Fruit fly (Drosophila melanogaster) whole organism, embryonic: ENCODE measurements around the gene CG12589.

Experiments
- Adf1 ChIP-seq: fragments of 200-800 bp; sonication (Bioruptor generic); IDR thresholded peaks from 2 replicates; pipeline ENCODE4 v1.3.6; 2022; ENCODE audit warnings: missing biosample characterization, missing genetic modification characterization
- Atf-2 ChIP-seq: fragments of 200-800 bp; sonication (Bioruptor generic); optimal IDR thresholded peaks from 2 replicates; lab custom pipeline; 2016; ENCODE audit warnings: missing biosample characterization, missing genetic modification characterization
- Atf3 ChIP-seq: fragments of 200-800 bp; sonication (Bioruptor generic); optimal IDR thresholded peaks from 3 replicates; lab custom pipeline; 2016; ENCODE audit warnings: missing biosample characterization, missing genetic modification characterization
- Awh ChIP-seq: fragments of 200-800 bp; sonication (Bioruptor generic); IDR thresholded peaks from 2 replicates; pipeline ENCODE4, ENCODE4 v1.3.6; 2022; ENCODE audit warnings: missing biosample characterization, missing genetic modification characterization
- Bgb ChIP-seq: fragments of 200-800 bp; sonication (Bioruptor generic); IDR thresholded peaks from 2 replicates; pipeline ENCODE4 v1.3.6; 2022; ENCODE audit warnings: missing biosample characterization, missing genetic modification characterization; ENCODE audit not compliant: partially characterized antibody
- CG10959 ChIP-seq: fragments of 200-800 bp; sonication (Bioruptor generic); IDR thresholded peaks from 2 replicates; pipeline ENCODE4 v1.3.6; 2022; ENCODE audit warnings: missing biosample characterization, missing genetic modification characterization
- CG11560 ChIP-seq: fragments of 200-800 bp; sonication (Bioruptor generic); IDR thresholded peaks from 3 replicates; pipeline ENCODE4 v1.3.6; 2022; ENCODE audit warnings: missing biosample characterization, missing genetic modification characterization
- CG11695 ChIP-seq: fragments of 200-800 bp; sonication (Bioruptor generic); IDR thresholded peaks from 3 replicates; pipeline ENCODE4 v1.3.6; 2022; ENCODE audit warnings: missing biosample characterization, missing genetic modification characterization
- CG11723 ChIP-seq: fragments of 200-800 bp; sonication (Bioruptor generic); optimal IDR thresholded peaks from 2 replicates; lab custom pipeline; 2017; ENCODE audit warnings: missing biosample characterization, mild to moderate bottlenecking, missing genetic modification characterization
- CG12104 ChIP-seq: fragments of 200-800 bp; sonication (Bioruptor generic); optimal IDR thresholded peaks from 3 replicates; lab custom pipeline; 2016; ENCODE audit warnings: missing biosample characterization, missing genetic modification characterization
- CG13624 ChIP-seq: fragments of 200-800 bp; sonication (Bioruptor generic); optimal IDR thresholded peaks from 2 replicates; lab custom pipeline; 2016; ENCODE audit warnings: missing biosample characterization, missing genetic modification characterization
- CG14860 ChIP-seq: fragments of 200-800 bp; sonication (Bioruptor generic); IDR thresholded peaks from 3 replicates; pipeline ENCODE4 v1.3.6; 2022; ENCODE audit warnings: missing biosample characterization, missing genetic modification characterization; ENCODE audit not compliant: partially characterized antibody
- CG15696 ChIP-seq: fragments of 200-800 bp; sonication (Bioruptor generic); optimal IDR thresholded peaks from 2 replicates; lab custom pipeline; 2019; ENCODE audit warnings: missing biosample characterization, mild to moderate bottlenecking, missing genetic modification characterization, moderate library complexity
- CG16779 ChIP-seq: fragments of 200-800 bp; sonication (Bioruptor generic); IDR thresholded peaks from 2 replicates; pipeline ENCODE4 v1.3.6; 2022; ENCODE audit warnings: missing biosample characterization, missing genetic modification characterization
- CG16863 ChIP-seq: fragments of 200-800 bp; sonication (Bioruptor generic); optimal IDR thresholded peaks from 3 replicates; lab custom pipeline; 2016; ENCODE audit warnings: missing biosample characterization, missing genetic modification characterization
- CG30431 ChIP-seq: fragments of 200-800 bp; sonication (Bioruptor generic); optimal IDR thresholded peaks from 2 replicates; lab custom pipeline; 2017; ENCODE audit warnings: missing biosample characterization, missing genetic modification characterization
- CG31441 ChIP-seq: fragments of 200-800 bp; sonication (Bioruptor generic); IDR thresholded peaks from 2 replicates; pipeline ENCODE4 v1.3.6; 2022; ENCODE audit warnings: missing biosample characterization, missing genetic modification characterization
- CG34224 ChIP-seq: fragments of 200-800 bp; sonication (Bioruptor generic); IDR thresholded peaks from 3 replicates; pipeline ENCODE4 v1.3.6; 2022; ENCODE audit warnings: missing biosample characterization, missing genetic modification characterization; ENCODE audit not compliant: partially characterized antibody
- CG3995 ChIP-seq: fragments of 200-800 bp; sonication (Bioruptor generic); optimal IDR thresholded peaks from 3 replicates; lab custom pipeline; 2016; ENCODE audit warnings: missing biosample characterization, missing genetic modification characterization
- CG4854 ChIP-seq: fragments of 200-800 bp; sonication (Bioruptor generic); optimal IDR thresholded peaks from 2 replicates; lab custom pipeline; 2016; ENCODE audit warnings: missing biosample characterization, missing genetic modification characterization, inconsistent platforms
- CG6813 ChIP-seq: fragments of 200-800 bp; sonication (Bioruptor generic); optimal IDR thresholded peaks from 2 replicates; lab custom pipeline; 2017; ENCODE audit warnings: missing biosample characterization, missing genetic modification characterization, mild to moderate bottlenecking, moderate library complexity, missing genetic modification reagents
- CG7786 ChIP-seq: fragments of 200-800 bp; sonication (Bioruptor generic); optimal IDR thresholded peaks from 2 replicates; lab custom pipeline; 2016; ENCODE audit warnings: missing biosample characterization, missing genetic modification characterization
- CG8281 ChIP-seq: fragments of 200-800 bp; sonication (Bioruptor generic); optimal IDR thresholded peaks from 2 replicates; lab custom pipeline; 2018; ENCODE audit warnings: missing biosample characterization, mild to moderate bottlenecking, missing genetic modification characterization, moderate library complexity
- CHES-1-like ChIP-seq: fragments of 200-800 bp; sonication (Bioruptor generic); optimal IDR thresholded peaks from 2 replicates; lab custom pipeline; 2016; ENCODE audit warnings: missing biosample characterization, missing genetic modification characterization
- Chrac-16 ChIP-seq: fragments of 200-800 bp; sonication (Bioruptor generic); optimal IDR thresholded peaks from 3 replicates; lab custom pipeline; 2016; ENCODE audit warnings: missing biosample characterization, missing genetic modification characterization
- CkIIα-i1 ChIP-seq: fragments of 200-800 bp; sonication (Bioruptor generic); IDR thresholded peaks from 2 replicates; pipeline ENCODE4 v1.3.6; 2022; ENCODE audit warnings: missing biosample characterization, missing genetic modification characterization
- D ChIP-seq, 2 experiments: fragments of 200-800 bp in 1 of 2; fragments of >200 bp in 1 of 2; sonication (Bioruptor generic) in 1 of 2; optimal IDR thresholded peaks; 2 replicates in 1 of 2; 3 replicates in 1 of 2; lab custom pipeline; 2017; ENCODE audit warnings: mild to moderate bottlenecking in 1 of 2, missing biosample characterization in 1 of 2, missing genetic modification characterization in 1 of 2, missing genetic modification reagents in 1 of 2
- Deaf1 ChIP-seq: fragments of 200-800 bp; optimal IDR thresholded peaks from 3 replicates; lab custom pipeline; 2019; ENCODE audit warnings: missing biosample characterization, mild to moderate bottlenecking, missing genetic modification characterization, moderate library complexity
- Dp ChIP-seq: fragments of 200-800 bp; sonication (Bioruptor generic); optimal IDR thresholded peaks from 2 replicates; lab custom pipeline; 2018; ENCODE audit warnings: missing biosample characterization, mild to moderate bottlenecking, missing genetic modification characterization, moderate library complexity
- Eip74EF ChIP-seq, 2 experiments: fragments of 200-800 bp in 1 of 2; fragments of >200 bp in 1 of 2; sonication (Bioruptor generic) in 1 of 2; optimal IDR thresholded peaks; 2 replicates each; lab custom pipeline; 2017 to 2019; ENCODE audit warnings: missing biosample characterization in 2 of 2, missing genetic modification characterization in 2 of 2, mild to moderate bottlenecking in 1 of 2, moderate library complexity in 1 of 2
- Fer3 ChIP-seq: fragments of 200-800 bp; sonication (Bioruptor generic); optimal IDR thresholded peaks from 2 replicates; lab custom pipeline; 2018; ENCODE audit warnings: missing biosample characterization, mild to moderate bottlenecking, missing genetic modification characterization, moderate library complexity
- HLHmδ ChIP-seq: fragments of 200-800 bp; sonication (Bioruptor generic); optimal IDR thresholded peaks from 2 replicates; lab custom pipeline; 2018; ENCODE audit warnings: missing biosample characterization, mild to moderate bottlenecking, missing genetic modification characterization, moderate library complexity
- Hr3 ChIP-seq: fragments of 200-800 bp; sonication (Bioruptor generic); optimal IDR thresholded peaks from 3 replicates; lab custom pipeline; 2016; ENCODE audit warnings: missing biosample characterization, missing genetic modification characterization
- Mad ChIP-seq: fragments of 200-800 bp; sonication (Bioruptor generic); optimal IDR thresholded peaks from 2 replicates; lab custom pipeline; 2016; ENCODE audit warnings: missing biosample characterization, missing genetic modification characterization
- NC2β ChIP-seq: fragments of 200-800 bp; sonication (Bioruptor generic); optimal IDR thresholded peaks from 2 replicates; lab custom pipeline; 2016; ENCODE audit warnings: missing biosample characterization, missing genetic modification characterization
- Nf-YA ChIP-seq: fragments of 200-800 bp; sonication (Bioruptor generic); IDR thresholded peaks from 2 replicates; pipeline ENCODE4 v1.3.6; 2022; ENCODE audit warnings: missing biosample characterization, missing genetic modification characterization
- Nf-YB ChIP-seq: fragments of 200-800 bp; sonication (Bioruptor generic); optimal IDR thresholded peaks from 3 replicates; lab custom pipeline; 2019; ENCODE audit warnings: missing biosample characterization, mild to moderate bottlenecking, missing genetic modification characterization, moderate library complexity
- Poxn ChIP-seq: fragments of 200-800 bp; sonication (Bioruptor generic); IDR thresholded peaks from 2 replicates; pipeline ENCODE4 v1.3.6; 2022; ENCODE audit warnings: missing biosample characterization, missing genetic modification characterization
- Stat92E ChIP-seq, 3 experiments: fragments of >200 bp in 2 of 3; fragments of 200-800 bp in 1 of 3; sonication (Bioruptor generic) in 1 of 3; optimal IDR thresholded peaks; 2 replicates each; lab custom pipeline; 2017 to 2019; ENCODE audit warnings: missing biosample characterization in 3 of 3, missing genetic modification characterization in 3 of 3, mild to moderate bottlenecking in 1 of 3, moderate library complexity in 1 of 3
- Trl ChIP-seq, 3 experiments: fragments of >200 bp in 2 of 3; fragments of 200-800 bp in 1 of 3; sonication (Bioruptor generic) in 1 of 3; optimal IDR thresholded peaks; 2 replicates in 1 of 3; 3 replicates in 2 of 3; lab custom pipeline; 2016 to 2017; ENCODE audit warnings: missing biosample characterization in 1 of 3, missing genetic modification characterization in 1 of 3
- Vsx1 ChIP-seq: fragments of 200-800 bp; sonication (Bioruptor generic); optimal IDR thresholded peaks from 2 replicates; lab custom pipeline; 2017; ENCODE audit warnings: missing biosample characterization, mild to moderate bottlenecking, missing genetic modification characterization, missing genetic modification reagents
- bcd ChIP-seq: fragments of 200-800 bp; sonication (Bioruptor generic); optimal IDR thresholded peaks from 2 replicates; lab custom pipeline; 2017; ENCODE audit warnings: missing biosample characterization, mild to moderate bottlenecking, missing genetic modification characterization
- crol ChIP-seq: fragments of 200-800 bp; sonication (Bioruptor generic); IDR thresholded peaks from 2 replicates; pipeline ENCODE4 v1.3.6; 2022; ENCODE audit warnings: missing biosample characterization, missing genetic modification characterization
- dpn ChIP-seq, 2 experiments: fragments of 200-800 bp; sonication (Bioruptor generic); optimal IDR thresholded peaks; 3 replicates each; lab custom pipeline; 2016; ENCODE audit warnings: missing biosample characterization in 2 of 2, missing genetic modification characterization in 2 of 2
- ems ChIP-seq: fragments of 200-800 bp; sonication (Bioruptor generic); optimal IDR thresholded peaks from 3 replicates; lab custom pipeline; 2016; ENCODE audit warnings: missing biosample characterization, missing genetic modification characterization
- insv ChIP-seq, 2 experiments: fragments of 200-800 bp; sonication (Bioruptor generic); optimal IDR thresholded peaks; 3 replicates each; lab custom pipeline; 2016 to 2018; ENCODE audit warnings: missing biosample characterization in 2 of 2, missing genetic modification characterization in 2 of 2
- nau ChIP-seq: fragments of 200-800 bp; sonication (Bioruptor generic); optimal IDR thresholded peaks from 3 replicates; lab custom pipeline; 2017; ENCODE audit warnings: missing biosample characterization, mild to moderate bottlenecking, missing genetic modification characterization, missing genetic modification reagents
- peb ChIP-seq: fragments of 200-800 bp; sonication (Bioruptor generic); IDR thresholded peaks from 2 replicates; pipeline ENCODE4 v1.3.6; 2022; ENCODE audit warnings: missing biosample characterization, missing genetic modification characterization
- phol ChIP-seq: fragments of 200-800 bp; sonication (Bioruptor generic); optimal IDR thresholded peaks from 3 replicates; lab custom pipeline; 2018; ENCODE audit warnings: missing biosample characterization, mild to moderate bottlenecking, missing genetic modification characterization, moderate library complexity
- tap ChIP-seq: fragments of 200-800 bp; optimal IDR thresholded peaks from 3 replicates; lab custom pipeline; 2019; ENCODE audit warnings: missing biosample characterization, mild to moderate bottlenecking, missing genetic modification characterization, moderate library complexity

Gene CG12589

DNA sequence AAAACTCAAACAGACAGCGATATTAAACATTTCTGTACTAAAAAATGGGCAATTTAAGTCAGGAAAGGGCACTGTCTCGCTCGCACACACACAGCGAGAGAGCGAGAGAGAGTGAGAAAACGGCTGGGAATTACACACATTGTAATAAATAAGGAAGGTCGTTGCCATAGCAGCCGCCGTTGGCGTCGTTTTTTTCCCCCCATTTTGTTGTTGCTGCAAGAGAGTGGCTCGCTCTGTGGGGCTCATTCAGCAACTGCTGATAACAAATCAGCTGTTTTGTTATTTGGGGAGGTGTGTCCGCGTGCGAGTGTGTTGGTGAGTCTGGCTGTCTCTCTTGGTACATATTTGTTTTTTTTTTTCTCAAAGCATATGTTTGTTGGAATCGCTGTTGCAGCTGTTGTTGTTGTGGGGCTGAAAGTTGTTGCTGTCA, 50.9 kb downstream of the CG12589 start (continued):
- TF ChIP-seq tap (tag; lab: Kevin White, UChicago) (no peak), nau (peak; percentile 75), ems (GFP tag; lab: Kevin White, UChicago) (no peak), CG12104 (GFP tag; lab: Kevin White, UChicago) (no peak), Stat92E (GFP tag; optimal IDR thresholded peaks at IDR 0.05; lab: Kevin White, UChicago) (peak in 1 of 3 experiments; percentile 38), Vsx1 (GFP tag; lab: Kevin White, UChicago) (peak; percentile 63), peb (GFP tag; lab: Robert Waterston, UW) (no peak), Bgb (GFP tag; lab: Robert Waterston, UW) (no peak), CG11695 (GFP tag; lab: Robert Waterston, UW) (no peak), CG3995 (GFP tag; lab: Kevin White, UChicago) (no peak), Dp (GFP tag; lab: Kevin White, UChicago) (no peak), NC2β (GFP tag; lab: Kevin White, UChicago) (peak; percentile 75), Trl (optimal IDR thresholded peaks at IDR 0.05; lab: Kevin White, UChicago) (peak; percentile 85 to 92), Trl (GFP tag; optimal IDR thresholded peaks at IDR 0.05; lab: Kevin White, UChicago) (peak; percentile 56), CG11560 (no peak), CG4854 (GFP tag; lab: Kevin White, UChicago) (no peak), insv (GFP tag; optimal IDR thresholded peaks at IDR 0.05; lab: Kevin White, UChicago) (no peak), Hr3 (no peak), CG6813 (peak; percentile 83), D (optimal IDR thresholded peaks at IDR 0.05; lab: Kevin White, UChicago) (no peak), D (GFP tag; optimal IDR thresholded peaks at IDR 0.05; lab: Kevin White, UChicago) (peak; percentile 42), Atf-2 (GFP tag; lab: Kevin White, UChicago) (no peak), CG31441 (GFP tag; lab: Robert Waterston, UW) (no peak), Atf3 (GFP tag; lab: Kevin White, UChicago) (no peak), Eip74EF (GFP tag; optimal IDR thresholded peaks at IDR 0.05; lab: Kevin White, UChicago) (peak in 1 of 2 experiments; percentile 20), CG34224 (GFP tag; lab: Robert Waterston, UW) (no peak), CkIIα-i1 (GFP tag; lab: Robert Waterston, UW) (no peak), Nf-YA (GFP tag; lab: Robert Waterston, UW) (no peak), CG15696 (tag; lab: Kevin White, UChicago) (peak; percentile 53), Nf-YB (GFP tag; lab: Kevin White, UChicago) (peak; percentile 60), CG8281 (tag; lab: Kevin White, UChicago) (no peak), Poxn (GFP tag; lab: Robert Waterston, UW) (no peak), CG13624 (GFP tag; lab: Kevin White, UChicago) (peak; percentile 18), CG7786 (GFP tag; lab: Kevin White, UChicago) (no peak), Fer3 (tag; lab: Kevin White, UChicago) (peak; percentile 44), phol (tag; lab: Kevin White, UChicago) (no peak), Deaf1 (tag; lab: Kevin White, UChicago) (peak; percentile 62), CG14860 (GFP tag; lab: Robert Waterston, UW) (no peak), CG11723 (peak; percentile 53), crol (GFP tag; lab: Robert Waterston, UW) (no peak), CHES-1-like (GFP tag; lab: Kevin White, UChicago) (peak; percentile 57), Chrac-16 (GFP tag; lab: Kevin White, UChicago) (no peak), CG16863 (GFP tag; lab: Kevin White, UChicago) (no peak), CG10959 (GFP tag; lab: Robert Waterston, UW) (no peak), CG30431 (GFP tag; lab: Kevin White, UChicago) (no peak), Mad (no peak), Adf1 (GFP tag; lab: Robert Waterston, UW) (no peak), bcd (GFP tag; lab: Kevin White, UChicago) (peak; percentile 2), dpn (GFP tag; optimal IDR thresholded peaks at IDR 0.05; lab: Kevin White, UChicago) (no peak), CG16779 (GFP tag; lab: Robert Waterston, UW) (no peak), HLHmδ (GFP tag; lab: Kevin White, UChicago) (peak; percentile 72), Awh (no peak)
